Worm (Caenorhabditis elegans): ENCODE results near the gene T28D6.6.

Gene T28D6.6

ce11 chrIII:11366467-11366866 is 23.6 kb upstream of the T28D6.6 start, which contains the start of gene T28D6.3:
Gene T28D6.3 (plus strand): TSS chrIII:11366767.
- TF ChIP-seq unc-39 (tag; optimal IDR thresholded peaks at IDR 0.05) (no peak), ztf-11 (tag; optimal IDR thresholded peaks at IDR 0.05) (no peak), M03D4.4 (tag; optimal IDR thresholded peaks at IDR 0.05) (no peak), unc-62 (GFP tag; optimal IDR thresholded peaks at IDR 0.05) (no peak), unc-120 (tag; optimal IDR thresholded peaks at IDR 0.05; ENCODE audit: poor library complexity, severe bottlenecking) (no peak), mab-5 (tag; optimal IDR thresholded peaks at IDR 0.05) (no peak), snpc-4 (tag; optimal IDR thresholded peaks at IDR 0.05) (no peak), ceh-39 (tag; optimal IDR thresholded peaks at IDR 0.05) (no peak), pha-4 (tag; optimal IDR thresholded peaks at IDR 0.05) (no peak), lin-13 (tag; optimal IDR thresholded peaks at IDR 0.05) (no peak), ceh-43 (GFP tag; optimal IDR thresholded peaks at IDR 0.05) (no peak)

- TF ChIP-seq blmp-1 (tag; optimal IDR thresholded peaks at IDR 0.05) (no peak), unc-62 (GFP tag; optimal IDR thresholded peaks at IDR 0.05) (no peak), ces-1 (GFP tag; optimal IDR thresholded peaks at IDR 0.05) (no peak)
These were observed 20.0 kb upstream of the T28D6.6 start for ce11 chrIII:11362915-11363314.

- TF ChIP-seq lsy-2 (tag; optimal IDR thresholded peaks at IDR 0.05) (no peak), tbx-8 (GFP tag; optimal IDR thresholded peaks at IDR 0.05) (no peak), elt-3 (tag; optimal IDR thresholded peaks at IDR 0.05) (no peak), ceh-39 (tag; optimal IDR thresholded peaks at IDR 0.05) (no peak), blmp-1 (tag; optimal IDR thresholded peaks at IDR 0.05) (no peak), ham-2 (GFP tag; optimal IDR thresholded peaks at IDR 0.05) (no peak), ceh-43 (GFP tag; optimal IDR thresholded peaks at IDR 0.05) (no peak), mep-1 (tag; optimal IDR thresholded peaks at IDR 0.05) (no peak), nhr-12 (tag; optimal IDR thresholded peaks at IDR 0.05) (no peak), elt-1 (tag; optimal IDR thresholded peaks at IDR 0.05; ENCODE audit: borderline replicate concordance, insufficient read depth) (no peak), bed-3 (GFP tag; optimal IDR thresholded peaks at IDR 0.05) (no peak), nhr-28 (tag; optimal IDR thresholded peaks at IDR 0.05) (no peak), snpc-4 (tag; optimal IDR thresholded peaks at IDR 0.05) (no peak), nhr-76 (tag; optimal IDR thresholded peaks at IDR 0.05) (no peak)
These were observed 18.5 kb upstream of the T28D6.6 start for ce11 chrIII:11361394-11361793.

- no peak for TF ChIP-seq M03D4.4 (tag; optimal IDR thresholded peaks at IDR 0.05)
These were observed 17.2 kb upstream of the T28D6.6 start, which contains the start of gene T28D6.4 for ce11 chrIII:11360156-11360555. Gene T28D6.4 (plus strand): TSS chrIII:11360456.

ce11 chrIII:11359422-11359821 is 16.5 kb upstream of the T28D6.6 start:
- no peak for TF ChIP-seq M03D4.4 (tag; optimal IDR thresholded peaks at IDR 0.05)
- peak; percentile 85 for TF ChIP-seq ces-1 (GFP tag; optimal IDR thresholded peaks at IDR 0.05)

ce11 chrIII:11358273-11358672 is 15.4 kb upstream of the T28D6.6 start:
- peak; percentile 99 for TF ChIP-seq ces-1 (GFP tag; optimal IDR thresholded peaks at IDR 0.05)
- no peak for TF ChIP-seq sptf-1 (tag; optimal IDR thresholded peaks at IDR 0.05)

ce11 chrIII:11357418-11357817 is 14.5 kb upstream of the T28D6.6 start:
- TF ChIP-seq unc-62 (GFP tag; optimal IDR thresholded peaks at IDR 0.05), result no peak
- TF ChIP-seq M03D4.4 (tag; optimal IDR thresholded peaks at IDR 0.05), result no peak
- no peak for TF ChIP-seq elt-3 (tag; optimal IDR thresholded peaks at IDR 0.05)
- TF ChIP-seq nhr-28 (tag; optimal IDR thresholded peaks at IDR 0.05), result no peak
- no peak for TF ChIP-seq nhr-12 (tag; optimal IDR thresholded peaks at IDR 0.05)
- TF ChIP-seq bed-3 (GFP tag; optimal IDR thresholded peaks at IDR 0.05), result no peak
- TF ChIP-seq lsy-2 (tag; optimal IDR thresholded peaks at IDR 0.05), result no peak
- no peak for TF ChIP-seq hlh-1 (tag; optimal IDR thresholded peaks at IDR 0.05)
- TF ChIP-seq ceh-83 (GFP tag; optimal IDR thresholded peaks at IDR 0.05), result no peak
- no peak for TF ChIP-seq snpc-4 (tag; optimal IDR thresholded peaks at IDR 0.05)
- no peak for TF ChIP-seq ceh-39 (tag; optimal IDR thresholded peaks at IDR 0.05)
- no peak for TF ChIP-seq elt-1 (tag; optimal IDR thresholded peaks at IDR 0.05; ENCODE audit: borderline replicate concordance, insufficient read depth)
- TF ChIP-seq mep-1 (tag; optimal IDR thresholded peaks at IDR 0.05), result no peak
- no peak for TF ChIP-seq mls-2 (tag; optimal IDR thresholded peaks at IDR 0.05)
- no peak for TF ChIP-seq sptf-1 (tag; optimal IDR thresholded peaks at IDR 0.05)
- TF ChIP-seq drap-1 (GFP tag; optimal IDR thresholded peaks at IDR 0.05), result no peak
- no peak for TF ChIP-seq cnd-1 (tag; optimal IDR thresholded peaks at IDR 0.05)
- TF ChIP-seq flh-1 (GFP tag; optimal IDR thresholded peaks at IDR 0.05), result no peak
- no peak for TF ChIP-seq ces-1 (GFP tag; optimal IDR thresholded peaks at IDR 0.05)

Data from whole organism, mixed stage, embryonic.